Fruit fly (Drosophila melanogaster): Measurements from ENCODE around the gene CG2924.

CG2924 gene

DNA sequence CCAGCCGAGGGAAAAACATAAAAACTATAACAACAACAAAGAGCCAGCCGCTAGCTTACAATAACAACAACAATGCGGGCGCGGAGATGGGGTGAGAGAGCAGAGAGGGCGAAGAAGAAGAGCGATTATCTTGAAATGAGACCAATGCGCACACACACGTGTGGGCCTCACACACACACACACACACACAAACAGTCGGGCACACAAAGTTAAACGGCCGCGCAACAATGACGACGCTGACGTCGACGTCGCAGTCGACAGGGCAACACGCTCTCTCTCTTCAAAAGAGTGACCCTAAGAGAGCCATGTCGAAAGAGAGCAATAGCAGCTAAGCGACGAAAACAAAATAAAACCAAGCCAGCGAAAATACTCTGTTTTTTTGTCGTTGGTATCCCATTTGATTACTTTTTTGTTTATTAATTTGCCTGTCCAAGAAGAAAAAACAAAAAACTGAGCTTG lies 35.3 kb upstream of the CG2924 start (continued):
- TF ChIP-seq Gug (GFP tag; IDR thresholded peaks at IDR 0.05), result no peak
- no peak for TF ChIP-seq CG5245 (GFP tag; optimal IDR thresholded peaks at IDR 0.05)
- no peak for TF ChIP-seq ac (GFP tag; optimal IDR thresholded peaks at IDR 0.05)
- TF ChIP-seq PHDP (tag; optimal IDR thresholded peaks at IDR 0.05), result no peak
- no peak for TF ChIP-seq sisA (GFP tag; IDR thresholded peaks at IDR 0.05)
- TF ChIP-seq CG13624 (GFP tag; optimal IDR thresholded peaks at IDR 0.05), result no peak
- no peak for TF ChIP-seq CG10565 (GFP tag; optimal IDR thresholded peaks at IDR 0.05)
- no peak for TF ChIP-seq D (optimal IDR thresholded peaks at IDR 0.05)
- TF ChIP-seq D (GFP tag; optimal IDR thresholded peaks at IDR 0.05), result no peak
- peak; percentile 16 for TF ChIP-seq mirr (GFP tag; optimal IDR thresholded peaks at IDR 0.05)
- no peak for TF ChIP-seq fd102C (GFP tag; optimal IDR thresholded peaks at IDR 0.05)
- peak; percentile 13 for TF ChIP-seq HmgZ (tag; optimal IDR thresholded peaks at IDR 0.05)
- no peak for TF ChIP-seq Atf3 (GFP tag; optimal IDR thresholded peaks at IDR 0.05)
- TF ChIP-seq lilli (GFP tag; optimal IDR thresholded peaks at IDR 0.05), result no peak
- TF ChIP-seq CG14014 (GFP tag; IDR thresholded peaks at IDR 0.05), result no peak; the same call in 1 of the 2 replicates
- no peak for TF ChIP-seq CG7745 (tag; optimal IDR thresholded peaks at IDR 0.05)
- TF ChIP-seq Scr (GFP tag; IDR thresholded peaks at IDR 0.05; ENCODE audit: partially characterized antibody), result peak; percentile 26; the same call in 1 of the 2 replicates
- TF ChIP-seq Stat92E (GFP tag; optimal IDR thresholded peaks at IDR 0.05), result no peak
- TF ChIP-seq Meics (GFP tag; optimal IDR thresholded peaks at IDR 0.05), result no peak
- no peak for TF ChIP-seq CG7786 (GFP tag; optimal IDR thresholded peaks at IDR 0.05)
- no peak for TF ChIP-seq toy (GFP tag; IDR thresholded peaks at IDR 0.05)
- no peak for TF ChIP-seq Sin3A (optimal IDR thresholded peaks at IDR 0.05)
- no peak for TF ChIP-seq BEAF-32 (GFP tag; optimal IDR thresholded peaks at IDR 0.05)
- TF ChIP-seq fd96Cb (tag; optimal IDR thresholded peaks at IDR 0.05), result no peak
- no peak for TF ChIP-seq CG11247 (GFP tag; IDR thresholded peaks at IDR 0.05)
- TF ChIP-seq CG30431 (GFP tag; optimal IDR thresholded peaks at IDR 0.05), result no peak
- TF ChIP-seq CG8359 (GFP tag; optimal IDR thresholded peaks at IDR 0.05; ENCODE audit: borderline replicate concordance), result no peak
- TF ChIP-seq pzg (GFP tag; optimal IDR thresholded peaks at IDR 0.05), result no peak
- TF ChIP-seq gcm (GFP tag; optimal IDR thresholded peaks at IDR 0.05), result peak; percentile 68
- no peak for TF ChIP-seq btn (GFP tag; optimal IDR thresholded peaks at IDR 0.05)

DNA sequence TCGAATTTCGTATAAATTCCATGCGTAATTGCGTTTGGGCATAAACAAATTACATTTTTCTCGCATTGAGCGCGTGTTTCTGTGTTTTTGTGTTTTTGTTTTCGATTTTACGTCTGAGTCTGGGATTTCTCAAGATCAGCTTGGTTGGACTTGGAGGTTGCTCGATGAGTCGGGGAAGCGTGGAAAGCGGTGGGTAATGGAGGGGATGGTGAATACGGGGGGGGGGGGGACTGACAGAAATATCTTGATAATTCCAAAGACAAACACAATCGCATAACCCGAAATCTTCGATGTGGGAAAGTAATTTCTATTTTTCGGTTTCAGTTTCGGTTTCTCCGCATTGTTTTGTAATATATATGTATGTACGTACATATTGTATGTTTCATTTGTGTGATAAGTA lies 34.7 kb upstream of the CG2924 start:
- TF ChIP-seq CG4730 (GFP tag; IDR thresholded peaks at IDR 0.05) (no peak), run (tag; optimal IDR thresholded peaks at IDR 0.05) (no peak), Xrp1 (GFP tag; IDR thresholded peaks at IDR 0.05) (0 out of 2 replicates have a peak, but pooled peaks have one; percentile 5), sima (GFP tag; optimal IDR thresholded peaks at IDR 0.05) (no peak), otp (GFP tag; IDR thresholded peaks at IDR 0.05) (peak; percentile 62; the same call in 1 of the 3 replicates), eve (GFP tag; optimal IDR thresholded peaks at IDR 0.05) (peak in 1 of 2 experiments; percentile 2), Optix (GFP tag; IDR thresholded peaks at IDR 0.05) (no peak), CG2199 (GFP tag; IDR thresholded peaks at IDR 0.05) (0 out of 3 replicates have a peak, but pooled peaks have one; percentile 30), sd (tag; optimal IDR thresholded peaks at IDR 0.05) (peak; percentile 78), usp (GFP tag; optimal IDR thresholded peaks at IDR 0.05) (no peak), NfI (GFP tag; optimal IDR thresholded peaks at IDR 0.05) (no peak), CG1024 (GFP tag; IDR thresholded peaks at IDR 0.05) (no peak), CG18476 (GFP tag; optimal IDR thresholded peaks at IDR 0.05) (no peak), CG3281 (GFP tag; optimal IDR thresholded peaks at IDR 0.05) (peak; percentile 18), crol (GFP tag; IDR thresholded peaks at IDR 0.05) (peak; percentile 84), vfl (GFP tag; optimal IDR thresholded peaks at IDR 0.05) (no peak), fd3F (GFP tag; optimal IDR thresholded peaks at IDR 0.05) (no peak), Blimp-1 (GFP tag; optimal IDR thresholded peaks at IDR 0.05) (peak; percentile 56)

Measured in whole organism, embryonic.